Worm (Caenorhabditis elegans): Measurements from ENCODE around the gene rbm-42.

The rbm-42 gene

ce11 chrIII:5190179-5190578 lies 37.1 kb upstream of the rbm-42 start:
- no peak for TF ChIP-seq med-1 (GFP tag; optimal IDR thresholded peaks at IDR 0.05; ENCODE audit: insufficient read depth)
- TF ChIP-seq flt-1 (GFP tag; IDR thresholded peaks at IDR 0.05): peak; percentile 37; the same call in 1 of the 2 replicates

DNA sequence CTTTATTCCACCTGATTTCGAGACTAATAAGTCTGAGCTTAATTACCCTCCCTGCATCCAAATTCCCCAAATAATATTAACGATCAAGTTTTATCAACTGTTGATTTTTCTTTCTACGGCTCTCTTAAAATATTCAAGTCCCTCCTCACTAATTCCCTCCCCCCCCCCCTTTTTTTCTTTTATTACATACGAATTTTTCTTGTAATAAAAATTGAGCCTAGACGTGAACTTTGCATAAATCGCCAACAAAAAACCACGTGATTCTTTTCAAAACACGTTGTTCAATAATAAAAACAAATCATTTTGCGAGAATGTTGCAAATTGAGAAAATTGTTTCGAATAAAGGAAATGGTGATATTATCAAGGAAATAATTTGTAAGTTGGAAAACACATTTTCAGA lies 35.4 kb upstream of the rbm-42 start, which contains the start of gene K10D2.8:
K10D2.8 (plus strand) TSS at position 301 of the 400 bp plus-strand sequence.
- TF ChIP-seq T22C8.4 (GFP tag; IDR thresholded peaks at IDR 0.05) (no peak), tab-1 (GFP tag; IDR thresholded peaks at IDR 0.05) (no peak), flt-1 (GFP tag; IDR thresholded peaks at IDR 0.05) (no peak), med-1 (GFP tag; optimal IDR thresholded peaks at IDR 0.05; ENCODE audit: insufficient read depth) (no peak), cog-1 (tag; optimal IDR thresholded peaks at IDR 0.05) (no peak), ref-1 (GFP tag; conservative IDR thresholded peaks at IDR 0.05) (no peak)

DNA sequence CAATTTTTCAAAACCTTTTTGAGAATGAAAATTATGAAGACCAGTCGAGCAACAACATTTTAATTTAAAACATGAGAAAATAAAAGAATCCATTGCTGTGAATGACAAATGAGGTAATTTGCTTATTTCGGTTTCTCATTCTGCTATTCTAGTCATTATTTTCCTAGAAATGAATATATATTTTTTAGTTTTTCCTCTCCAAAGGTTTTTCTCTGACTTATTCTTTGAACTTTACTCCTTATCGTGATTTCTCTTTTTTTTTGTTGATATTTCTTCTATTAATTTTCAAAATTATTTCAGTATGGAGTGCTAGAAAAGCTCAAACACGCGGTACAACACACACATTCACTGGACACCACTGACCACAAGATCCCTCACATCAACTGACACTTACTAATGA lies 32.6 kb upstream of the rbm-42 start, which contains the start of gene pup-2:
pup-2 (plus strand) TSS at position 301 of the 400 bp plus-strand sequence.
- TF ChIP-seq ref-1 (GFP tag; conservative IDR thresholded peaks at IDR 0.05): no peak
- TF ChIP-seq klf-2 (GFP tag; conservative IDR thresholded peaks at IDR 0.05): no peak
- TF ChIP-seq tab-1 (GFP tag; IDR thresholded peaks at IDR 0.05): no peak
- TF ChIP-seq med-1 (GFP tag; optimal IDR thresholded peaks at IDR 0.05; ENCODE audit: insufficient read depth): no peak
- TF ChIP-seq cog-1 (tag; optimal IDR thresholded peaks at IDR 0.05): no peak
- no peak for TF ChIP-seq T22C8.4 (GFP tag; IDR thresholded peaks at IDR 0.05)
- TF ChIP-seq flt-1 (GFP tag; IDR thresholded peaks at IDR 0.05): no peak
- no peak for TF ChIP-seq ztf-29 (GFP tag; IDR thresholded peaks at IDR 0.05)
- TF ChIP-seq ztf-23 (GFP tag; IDR thresholded peaks at IDR 0.05): no peak

DNA sequence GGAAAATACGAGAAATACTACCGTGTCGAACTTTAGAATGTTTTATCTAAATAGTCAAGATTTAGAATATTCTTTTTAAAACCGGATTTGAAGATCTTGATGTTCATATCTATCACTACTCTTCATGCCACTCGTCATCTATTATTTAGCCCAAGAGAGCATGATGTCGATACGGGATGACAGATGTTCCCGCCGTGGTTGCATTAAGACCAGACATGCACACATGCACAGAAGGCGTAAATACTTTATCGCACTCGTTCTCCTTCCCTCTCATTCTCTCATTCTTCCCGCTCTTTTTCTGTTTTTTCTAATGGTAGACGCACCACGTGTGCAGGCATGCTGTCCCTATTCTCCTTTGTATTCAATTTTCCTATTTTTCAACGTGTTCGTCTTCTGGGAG lies 30.3 kb upstream of the rbm-42 start:
- TF ChIP-seq ztf-23 (GFP tag; IDR thresholded peaks at IDR 0.05) (no peak), T22C8.4 (GFP tag; IDR thresholded peaks at IDR 0.05) (no peak), cog-1 (tag; optimal IDR thresholded peaks at IDR 0.05) (no peak), flt-1 (GFP tag; IDR thresholded peaks at IDR 0.05) (no peak), tab-1 (GFP tag; IDR thresholded peaks at IDR 0.05) (no peak), med-1 (GFP tag; optimal IDR thresholded peaks at IDR 0.05; ENCODE audit: insufficient read depth) (no peak), ztf-29 (GFP tag; IDR thresholded peaks at IDR 0.05) (no peak), ref-1 (GFP tag; conservative IDR thresholded peaks at IDR 0.05) (no peak), klf-2 (GFP tag; conservative IDR thresholded peaks at IDR 0.05) (no peak)

DNA sequence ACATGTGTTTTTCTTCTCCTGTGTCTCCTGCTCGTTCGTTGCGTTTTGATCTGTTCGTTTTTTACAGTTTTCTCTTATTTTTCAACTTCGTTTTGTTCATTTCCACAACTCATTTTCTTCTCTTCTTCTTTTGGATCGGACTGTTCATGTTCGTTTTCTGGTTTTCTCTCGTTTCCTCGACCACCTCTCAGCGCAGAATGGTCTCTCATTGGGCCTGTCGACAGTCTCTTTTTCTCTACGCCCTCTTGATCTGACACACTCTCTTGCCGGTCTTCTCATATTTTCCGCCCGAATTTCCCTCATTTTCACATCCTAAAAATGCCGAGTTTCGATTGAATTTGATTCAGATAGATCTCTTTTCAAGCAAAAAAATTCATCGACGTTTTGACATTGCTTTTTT lies 28.6 kb upstream of the rbm-42 start:
- no peak for TF ChIP-seq ztf-23 (GFP tag; IDR thresholded peaks at IDR 0.05)

DNA sequence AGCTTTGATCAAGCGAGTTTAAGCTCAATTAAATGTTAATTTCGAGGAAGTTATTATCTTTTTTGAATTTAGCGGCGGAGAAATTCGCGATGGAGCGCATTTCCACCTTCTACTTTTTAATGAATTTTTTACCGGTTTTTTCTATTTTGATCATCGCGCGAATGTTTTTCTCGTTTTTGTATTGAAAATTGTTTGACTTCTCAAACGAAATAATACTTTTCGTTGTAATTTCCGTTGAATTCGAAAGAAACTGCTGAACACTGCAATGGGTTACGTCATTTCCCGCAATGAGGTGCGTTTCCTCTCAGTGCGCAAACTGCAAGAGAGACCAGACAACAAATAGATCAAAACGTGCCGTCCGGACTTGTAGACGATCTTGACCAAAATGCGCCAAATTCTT lies 28.2 kb upstream of the rbm-42 start:
- TF ChIP-seq ztf-29 (GFP tag; IDR thresholded peaks at IDR 0.05) (no peak), med-1 (GFP tag; optimal IDR thresholded peaks at IDR 0.05; ENCODE audit: insufficient read depth) (no peak), ztf-23 (GFP tag; IDR thresholded peaks at IDR 0.05) (no peak), ref-1 (GFP tag; conservative IDR thresholded peaks at IDR 0.05) (no peak), cog-1 (tag; optimal IDR thresholded peaks at IDR 0.05) (no peak), tab-1 (GFP tag; IDR thresholded peaks at IDR 0.05) (no peak), klf-2 (GFP tag; conservative IDR thresholded peaks at IDR 0.05) (no peak), T22C8.4 (GFP tag; IDR thresholded peaks at IDR 0.05) (no peak), flt-1 (GFP tag; IDR thresholded peaks at IDR 0.05) (no peak)

- TF ChIP-seq ztf-23 (GFP tag; IDR thresholded peaks at IDR 0.05) (0 out of 2 replicates have a peak, but pooled peaks have one; percentile 40), T22C8.4 (GFP tag; IDR thresholded peaks at IDR 0.05) (no peak), klf-2 (GFP tag; conservative IDR thresholded peaks at IDR 0.05) (no peak)
These were observed 27.6 kb upstream of the rbm-42 start for ce11 chrIII:5180588-5180987.

ce11 chrIII:5179166-5179565 lies 26.1 kb upstream of the rbm-42 start:
- TF ChIP-seq ref-1 (GFP tag; conservative IDR thresholded peaks at IDR 0.05): no peak
- TF ChIP-seq T22C8.4 (GFP tag; IDR thresholded peaks at IDR 0.05): no peak
- no peak for TF ChIP-seq ztf-29 (GFP tag; IDR thresholded peaks at IDR 0.05)
- TF ChIP-seq klf-2 (GFP tag; conservative IDR thresholded peaks at IDR 0.05): no peak
- TF ChIP-seq ztf-23 (GFP tag; IDR thresholded peaks at IDR 0.05): no peak
- no peak for TF ChIP-seq cog-1 (tag; optimal IDR thresholded peaks at IDR 0.05)
- TF ChIP-seq tab-1 (GFP tag; IDR thresholded peaks at IDR 0.05): no peak
- no peak for TF ChIP-seq flt-1 (GFP tag; IDR thresholded peaks at IDR 0.05)
- TF ChIP-seq med-1 (GFP tag; optimal IDR thresholded peaks at IDR 0.05; ENCODE audit: insufficient read depth): no peak

DNA sequence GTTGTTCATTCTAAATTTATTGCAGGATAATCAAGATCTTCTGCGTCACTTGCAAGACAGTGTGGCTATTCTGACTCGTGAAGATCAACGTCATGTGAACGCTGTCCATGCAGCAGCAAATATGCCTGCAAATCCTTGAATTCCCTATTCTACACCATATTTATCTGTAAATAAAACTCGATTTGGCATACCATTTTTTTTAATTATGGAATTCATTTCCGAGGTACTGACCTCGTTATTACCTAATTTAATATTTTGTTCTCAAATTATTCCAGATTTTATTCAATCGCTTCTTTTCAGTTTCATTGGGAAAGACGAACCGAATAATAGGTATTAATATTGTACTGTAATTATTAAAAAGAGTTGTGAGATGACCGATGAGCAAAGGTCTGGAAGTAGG lies 20.6 kb upstream of the rbm-42 start, which contains the start of gene cid-1:
cid-1 (plus strand) TSS at position 301 of the 400 bp plus-strand sequence.
- TF ChIP-seq med-1 (GFP tag; optimal IDR thresholded peaks at IDR 0.05; ENCODE audit: insufficient read depth) (no peak), ztf-29 (GFP tag; IDR thresholded peaks at IDR 0.05) (no peak), cog-1 (tag; optimal IDR thresholded peaks at IDR 0.05) (no peak), T22C8.4 (GFP tag; IDR thresholded peaks at IDR 0.05) (no peak), ztf-23 (GFP tag; IDR thresholded peaks at IDR 0.05) (no peak), tab-1 (GFP tag; IDR thresholded peaks at IDR 0.05) (no peak), ref-1 (GFP tag; conservative IDR thresholded peaks at IDR 0.05) (no peak), klf-2 (GFP tag; conservative IDR thresholded peaks at IDR 0.05) (no peak), flt-1 (GFP tag; IDR thresholded peaks at IDR 0.05) (no peak)

DNA sequence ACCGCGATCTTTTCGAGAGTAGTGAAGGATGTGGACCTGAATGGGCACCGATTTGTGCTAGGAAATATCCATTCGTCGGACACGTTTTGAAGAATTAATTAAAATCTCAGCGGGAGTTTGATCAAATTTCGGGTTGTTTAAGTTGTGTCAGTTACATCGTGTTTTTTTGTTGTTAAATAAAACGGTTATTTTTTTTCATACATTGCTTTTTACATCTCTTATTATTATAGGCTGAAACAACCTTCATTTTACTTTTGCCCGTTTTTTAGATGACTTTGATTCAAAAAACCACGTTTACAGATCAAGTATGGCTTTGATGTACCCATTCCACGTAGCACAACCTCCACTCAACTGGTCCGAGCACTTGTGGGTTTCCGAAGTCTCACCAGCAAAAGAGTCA lies 20.1 kb upstream of the rbm-42 start, which contains the start of gene emb-1:
emb-1 (plus strand) TSS at position 301 of the 400 bp plus-strand sequence.
- TF ChIP-seq T22C8.4 (GFP tag; IDR thresholded peaks at IDR 0.05) (no peak), flt-1 (GFP tag; IDR thresholded peaks at IDR 0.05) (no peak), tab-1 (GFP tag; IDR thresholded peaks at IDR 0.05) (no peak), med-1 (GFP tag; optimal IDR thresholded peaks at IDR 0.05; ENCODE audit: insufficient read depth) (no peak), ztf-23 (GFP tag; IDR thresholded peaks at IDR 0.05) (no peak), klf-2 (GFP tag; conservative IDR thresholded peaks at IDR 0.05) (no peak), ref-1 (GFP tag; conservative IDR thresholded peaks at IDR 0.05) (no peak), cog-1 (tag; optimal IDR thresholded peaks at IDR 0.05) (no peak)

DNA sequence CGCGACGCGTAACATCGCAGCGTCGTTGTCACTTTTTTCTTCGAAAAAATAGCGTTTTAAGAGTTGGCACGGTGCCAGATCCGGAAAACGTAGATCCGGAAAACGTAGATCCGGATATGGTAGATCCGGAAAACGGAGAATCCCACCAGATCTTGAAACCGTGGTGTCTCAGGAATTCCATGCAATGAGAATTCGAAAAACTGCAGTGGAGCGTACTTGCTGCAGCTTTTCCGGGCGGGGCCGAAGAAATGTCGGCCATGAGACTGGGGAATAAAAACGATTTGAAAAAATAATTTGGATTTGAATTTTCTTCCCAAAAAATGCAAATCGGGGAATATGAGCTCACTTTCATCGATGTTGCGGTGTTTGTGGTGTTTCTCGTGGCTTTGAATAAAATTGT lies 19.4 kb upstream of the rbm-42 start, which contains the start of gene K10D2.5:
K10D2.5 (plus strand) TSS at position 251 of the 400 bp plus-strand sequence.
- TF ChIP-seq med-1 (GFP tag; optimal IDR thresholded peaks at IDR 0.05; ENCODE audit: insufficient read depth) (no peak), ztf-29 (GFP tag; IDR thresholded peaks at IDR 0.05) (peak; percentile 76), cog-1 (tag; optimal IDR thresholded peaks at IDR 0.05) (peak; percentile 68), ztf-23 (GFP tag; IDR thresholded peaks at IDR 0.05) (peak; percentile 91), tab-1 (GFP tag; IDR thresholded peaks at IDR 0.05) (peak; percentile 74; the same call in 1 of the 2 replicates), flt-1 (GFP tag; IDR thresholded peaks at IDR 0.05) (peak; percentile 93), T22C8.4 (GFP tag; IDR thresholded peaks at IDR 0.05) (peak; percentile 68; the same call in 1 of the 2 replicates), ref-1 (GFP tag; conservative IDR thresholded peaks at IDR 0.05) (peak; percentile 54), klf-2 (GFP tag; conservative IDR thresholded peaks at IDR 0.05) (peak; percentile 86)
